Fruit fly (Drosophila melanogaster) whole organism, embryonic: ENCODE results near the gene CG12522.

Source experiments
- az2 ChIP-seq: fragments of 200-800 bp; sonication (Bioruptor generic); optimal IDR thresholded peaks from 3 replicates; lab custom pipeline; 2016; ENCODE audit warnings: missing biosample characterization, missing genetic modification characterization
- sens ChIP-seq: fragments of 200-800 bp; sonication (Bioruptor generic); peaks from one replicate; lab custom pipeline; 2016; ENCODE audit warnings: missing biosample characterization, missing genetic modification characterization

- TF ChIP-seq sens (GFP tag; lab: Kevin White, UChicago) = no peak
- TF ChIP-seq az2 = no peak
These were observed 28.3 kb downstream of the CG12522 start for dm6 chr3L:11136349-11136748.
